Worm (Caenorhabditis elegans): ENCODE results near the gene dnj-24.
A peak's percentile ranks its signal among the peaks of the same experiment; 100 is the strongest.

dnj-24 gene

DNA sequence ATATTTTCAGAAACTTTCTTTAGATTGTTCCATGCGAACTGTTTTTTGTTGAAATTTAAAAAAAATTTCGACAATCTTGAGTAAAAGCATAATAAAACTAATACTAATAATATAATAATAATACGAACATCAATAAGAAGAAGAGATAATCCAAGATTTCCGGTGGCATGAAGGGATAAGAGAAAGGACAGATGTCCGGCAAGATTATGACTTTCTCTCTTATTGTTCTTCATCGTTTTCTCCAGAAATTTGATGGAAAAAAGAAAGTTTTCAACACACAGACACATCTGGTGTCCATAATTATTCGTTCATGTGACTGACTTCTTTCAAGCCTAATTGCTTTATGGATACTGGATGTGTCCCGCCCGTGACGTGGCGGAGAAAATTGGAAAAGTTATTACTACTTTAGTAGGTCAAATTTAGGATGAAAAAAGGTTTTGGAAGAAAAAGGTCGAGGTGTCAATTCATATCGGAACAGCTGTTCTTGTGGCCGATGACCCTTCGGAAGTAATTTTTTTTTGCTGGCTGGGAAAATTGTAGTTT is 1.3 kb downstream of the dnj-24 start:
- TF ChIP-seq D1046.2 (GFP tag; IDR thresholded peaks at IDR 0.05), result no peak
- no peak for TF ChIP-seq nhr-25 (tag; optimal IDR thresholded peaks at IDR 0.05; ENCODE audit: borderline replicate concordance, insufficient read depth)
- no peak for TF ChIP-seq mep-1 (tag; optimal IDR thresholded peaks at IDR 0.05)
- TF ChIP-seq pha-4 (GFP tag; IDR thresholded peaks at IDR 0.05), result no peak
- TF ChIP-seq pha-4 (tag; optimal IDR thresholded peaks at IDR 0.05), result no peak
- 0 out of 2 replicates have a peak, but pooled peaks have one; percentile 7 for TF ChIP-seq hmg-1.1 (GFP tag; IDR thresholded peaks at IDR 0.05)
- TF ChIP-seq F37D6.2 (tag; optimal IDR thresholded peaks at IDR 0.05), result no peak
- TF ChIP-seq mdl-1 (tag; optimal IDR thresholded peaks at IDR 0.05), result no peak
- TF ChIP-seq hlh-11 (tag; optimal IDR thresholded peaks at IDR 0.05), result peak; percentile 2

DNA sequence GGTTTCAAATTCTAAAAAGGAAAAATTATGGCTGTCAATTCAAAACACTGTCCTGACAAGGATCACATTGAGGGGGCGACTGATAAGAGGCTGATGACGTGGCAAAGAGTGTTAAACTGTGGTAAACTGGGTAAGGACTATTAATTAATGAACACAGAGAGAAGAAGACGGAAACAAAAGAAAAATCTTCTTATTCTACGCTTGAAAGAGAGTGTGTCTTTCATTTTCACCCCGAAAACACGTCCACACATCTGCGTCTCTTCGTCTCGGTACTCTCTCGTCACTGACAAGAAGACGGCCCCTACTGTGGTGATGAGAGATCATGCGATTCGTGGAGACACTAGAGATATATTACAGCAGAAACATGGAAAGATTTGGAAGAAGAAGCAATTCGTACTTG is 2.5 kb downstream of the dnj-24 start:
- no peak for TF ChIP-seq fkh-10 (GFP tag; optimal IDR thresholded peaks at IDR 0.05)
- peak; percentile 25 for TF ChIP-seq pqm-1 (tag; optimal IDR thresholded peaks at IDR 0.05)
- TF ChIP-seq lin-13 (GFP tag; optimal IDR thresholded peaks at IDR 0.05), result no peak
- no peak for TF ChIP-seq aha-1 (tag)
- TF ChIP-seq mxl-2 (GFP tag; conservative IDR thresholded peaks at IDR 0.05), result no peak
- TF ChIP-seq daf-16 (GFP tag; optimal IDR thresholded peaks at IDR 0.05), result no peak
- TF ChIP-seq daf-16 (tag; optimal IDR thresholded peaks at IDR 0.05), result peak; percentile 67
- TF ChIP-seq nhr-41 (GFP tag; IDR thresholded peaks at IDR 0.05), result no peak; the same call in 1 of the 2 replicates
- TF ChIP-seq hlh-30 (tag; optimal IDR thresholded peaks at IDR 0.05; ENCODE audit: insufficient read depth), result peak; percentile 13
- TF ChIP-seq ceh-32 (tag; optimal IDR thresholded peaks at IDR 0.05; ENCODE audit: poor library complexity), result no peak
- TF ChIP-seq lin-38 (GFP tag; IDR thresholded peaks at IDR 0.05), result peak; percentile 33; the same call in 1 of the 2 replicates
- no peak for TF ChIP-seq zip-2 (tag; optimal IDR thresholded peaks at IDR 0.05)
- no peak for TF ChIP-seq cey-2 (tag; optimal IDR thresholded peaks at IDR 0.05; ENCODE audit: borderline replicate concordance, insufficient read depth)
- TF ChIP-seq nhr-102 (tag; optimal IDR thresholded peaks at IDR 0.05), result no peak
- TF ChIP-seq attf-4 (tag; optimal IDR thresholded peaks at IDR 0.05), result no peak
- no peak for TF ChIP-seq ztf-11 (tag; optimal IDR thresholded peaks at IDR 0.05)
- TF ChIP-seq sdz-12 (GFP tag; optimal IDR thresholded peaks at IDR 0.05), result no peak
- TF ChIP-seq lin-29 (GFP tag; IDR thresholded peaks at IDR 0.05), result no peak
- TF ChIP-seq hmg-1.1 (GFP tag; IDR thresholded peaks at IDR 0.05), result 0 out of 2 replicates have a peak, but pooled peaks have one; percentile 11
- TF ChIP-seq hif-1 (tag; optimal IDR thresholded peaks at IDR 0.05), result peak in 1 of 2 experiments; percentile 18
- TF ChIP-seq madf-5 (GFP tag; IDR thresholded peaks at IDR 0.05), result no peak
- no peak for TF ChIP-seq dpl-1 (GFP tag; optimal IDR thresholded peaks at IDR 0.05)
- TF ChIP-seq Y5F2A.4 (GFP tag; optimal IDR thresholded peaks at IDR 0.05), result no peak
- TF ChIP-seq egl-27 (tag; optimal IDR thresholded peaks at IDR 0.05), result no peak
- TF ChIP-seq zfp-3 (GFP tag; conservative IDR thresholded peaks at IDR 0.05), result no peak
- no peak for TF ChIP-seq ceh-28 (tag; optimal IDR thresholded peaks at IDR 0.05)
- TF ChIP-seq pha-4 (GFP tag; IDR thresholded peaks at IDR 0.05), result 0 out of 2 replicates have a peak, but pooled peaks have one; percentile 5
- TF ChIP-seq pha-4 (tag; optimal IDR thresholded peaks at IDR 0.05), result no peak
- no peak for TF ChIP-seq mdt-29 (GFP tag; IDR thresholded peaks at IDR 0.05)
- TF ChIP-seq mes-2 (tag; optimal IDR thresholded peaks at IDR 0.05; ENCODE audit: poor library complexity, severe bottlenecking), result peak; percentile 24
- TF ChIP-seq gei-8 (GFP tag; optimal IDR thresholded peaks at IDR 0.05), result no peak
- no peak for TF ChIP-seq nhr-6 (tag; optimal IDR thresholded peaks at IDR 0.05)
- TF ChIP-seq vab-7 (GFP tag; IDR thresholded peaks at IDR 0.05), result no peak
- TF ChIP-seq egl-43 (GFP tag; IDR thresholded peaks at IDR 0.05), result no peak
- TF ChIP-seq F49E8.2 (tag; optimal IDR thresholded peaks at IDR 0.05; ENCODE audit: borderline replicate concordance), result no peak
- no peak for TF ChIP-seq ctbp-1 (GFP tag; IDR thresholded peaks at IDR 0.05)
- no peak for TF ChIP-seq nhr-111 (GFP tag; optimal IDR thresholded peaks at IDR 0.05)
- TF ChIP-seq nhr-48 (tag; optimal IDR thresholded peaks at IDR 0.05), result peak; percentile 13
- TF ChIP-seq ces-1 (GFP tag; optimal IDR thresholded peaks at IDR 0.05), result no peak
- no peak for TF ChIP-seq F26F4.8 (GFP tag; conservative IDR thresholded peaks at IDR 0.05)
- TF ChIP-seq nhr-28 (tag; optimal IDR thresholded peaks at IDR 0.05), result peak; percentile 56
- no peak for TF ChIP-seq F37D6.2 (tag; optimal IDR thresholded peaks at IDR 0.05)
- peak; percentile 61 for TF ChIP-seq mxl-3 (GFP tag; optimal IDR thresholded peaks at IDR 0.05)

Data from whole organism, L4 larva.